Worm (Caenorhabditis elegans) whole organism, young adult: Measurements from ENCODE around the gene Y50D4B.1.

ENCODE experiments used
- B0336.3 ChIP-seq: fragments of 200-800 bp; sonication (Bioruptor generic); IDR thresholded peaks from 2 replicates; pipeline ENCODE4 v1.3.6; 2022; ENCODE audit warnings: missing genetic modification characterization, missing compliant biosample characterization
- ceh-40 ChIP-seq: fragments of 200-800 bp; sonication (Bioruptor generic); IDR thresholded peaks from 2 replicates; pipeline ENCODE4 v1.3.6; 2022; ENCODE audit warnings: missing genetic modification characterization, missing compliant biosample characterization
- egl-44 ChIP-seq: fragments of 200-800 bp; sonication (Bioruptor generic); IDR thresholded peaks from 2 replicates; pipeline ENCODE4 v1.3.6; 2022; ENCODE audit warnings: missing genetic modification reagents, missing genetic modification characterization, missing compliant biosample characterization
- hrde-1 ChIP-seq: sonication (generic microtip); optimal IDR thresholded peaks from 2 replicates; lab custom pipeline; 2016; ENCODE audit warnings: missing genetic modification characterization, mild to moderate bottlenecking, missing compliant biosample characterization, moderate library complexity, missing genotype, missing genetic modification reagents, borderline replicate concordance
- pha-4 ChIP-seq: fragments of 150-350 bp; sonication (generic microtip); optimal IDR thresholded peaks from 2 replicates; lab custom pipeline; 2014; ENCODE audit warnings: missing biosample characterization, missing genetic modification reagents, missing genetic modification characterization
- sdz-38 ChIP-seq: sonication (generic microtip); optimal IDR thresholded peaks from 2 replicates; lab custom pipeline; 2016; ENCODE audit warnings: missing genotype, missing genetic modification characterization, missing compliant biosample characterization
- unc-62 ChIP-seq: fragments of 150-350 bp; optimal IDR thresholded peaks from 2 replicates; lab custom pipeline; 2014; ENCODE audit warnings: missing biosample characterization, missing genetic modification reagents, missing genetic modification characterization

ce11 chrV:1157443-1157842, 44.7 kb downstream of the Y50D4B.1 start:
- TF ChIP-seq B0336.3 (no peak; the same call in 1 of the 2 replicates), ceh-40 (GFP tag; lab: Robert Waterston, UW) (no peak), sdz-38 (no peak), egl-44 (GFP tag; lab: Robert Waterston, UW) (no peak), pha-4 (no peak), unc-62 (GFP tag; lab: Kevin White, UChicago) (no peak), hrde-1 (no peak)
